3 worm cellular contexts compared by ENCODE assay signal in genomic region chrIII:9616933-9617332, ce11.
TF ChIP-seq lines count a peak whose summit lies in the region.

No protein-coding gene starts in this region.

TF ChIP-seq in whole organism, L4 larva, 104 proteins besides CTCF, POLR2A, EP300 and RAD21:
- no peak for TF ChIP-seq zfp-3 (GFP tag; conservative IDR thresholded peaks at IDR 0.05; lab: Robert Waterston, UW)
- peak; percentile 95 for TF ChIP-seq lin-38 (GFP tag; IDR thresholded peaks at IDR 0.05; lab: Robert Waterston, UW)
- TF ChIP-seq mdl-1 (tag; optimal IDR thresholded peaks at IDR 0.05; lab: Kevin White, UChicago): no peak
- TF ChIP-seq arid-1 (GFP tag; conservative IDR thresholded peaks at IDR 0.05; lab: Robert Waterston, UW): peak; percentile 73; the same call in 1 of the 2 replicates
- TF ChIP-seq ces-1 (GFP tag; optimal IDR thresholded peaks at IDR 0.05; lab: Kevin White, UChicago): no peak
- TF ChIP-seq fos-1 (tag; optimal IDR thresholded peaks at IDR 0.05; lab: Kevin White, UChicago): no peak
- TF ChIP-seq tra-1 (GFP tag; IDR thresholded peaks at IDR 0.05; lab: Robert Waterston, UW): peak; percentile 37; the same call in 1 of the 2 replicates
- TF ChIP-seq ceh-82 (tag; optimal IDR thresholded peaks at IDR 0.05; lab: Kevin White, UChicago): no peak
- TF ChIP-seq aha-1 (tag; lab: Kevin White, UChicago): peak; percentile 66
- TF ChIP-seq F49E8.2 (tag; optimal IDR thresholded peaks at IDR 0.05; lab: Kevin White, UChicago; ENCODE audit: borderline replicate concordance): peak; percentile 97
- TF ChIP-seq Y48G9A.11 (GFP tag; IDR thresholded peaks at IDR 0.05; lab: Robert Waterston, UW): peak; percentile 94
- no peak for TF ChIP-seq lim-7 (GFP tag; IDR thresholded peaks at IDR 0.05; lab: Robert Waterston, UW)
- peak; percentile 87 for TF ChIP-seq snpc-1.2 (GFP tag; IDR thresholded peaks at IDR 0.05; lab: Robert Waterston, UW)
- TF ChIP-seq dve-1 (tag; optimal IDR thresholded peaks at IDR 0.05; lab: Kevin White, UChicago; ENCODE audit: insufficient read depth): no peak
- no peak for TF ChIP-seq Y75B8A.6 (GFP tag; IDR thresholded peaks at IDR 0.05; lab: Robert Waterston, UW)
- 0 out of 2 replicates have a peak, but pooled peaks have one; percentile 34 for TF ChIP-seq vab-7 (GFP tag; IDR thresholded peaks at IDR 0.05; lab: Robert Waterston, UW)
- TF ChIP-seq ceh-44 (GFP tag; IDR thresholded peaks at IDR 0.05; lab: Robert Waterston, UW): no peak
- TF ChIP-seq unc-130 (GFP tag; optimal IDR thresholded peaks at IDR 0.05; lab: Kevin White, UChicago): peak; percentile 96
- TF ChIP-seq mdt-29 (GFP tag; IDR thresholded peaks at IDR 0.05; lab: Robert Waterston, UW): peak; percentile 47; the same call in 1 of the 2 replicates

TF ChIP-seq in whole organism, mixed stage, embryonic, 35 proteins besides CTCF, POLR2A, EP300 and RAD21:
- no peak for TF ChIP-seq nhr-12 (tag; optimal IDR thresholded peaks at IDR 0.05; lab: Kevin White, UChicago)
- TF ChIP-seq ceh-83 (GFP tag; optimal IDR thresholded peaks at IDR 0.05; lab: Kevin White, UChicago): peak; percentile 65
- TF ChIP-seq hlh-1 (tag; optimal IDR thresholded peaks at IDR 0.05; lab: Kevin White, UChicago): no peak
- TF ChIP-seq ztf-11 (tag; optimal IDR thresholded peaks at IDR 0.05; lab: Kevin White, UChicago): no peak
- no peak for TF ChIP-seq lin-32 (GFP tag; optimal IDR thresholded peaks at IDR 0.05; lab: Kevin White, UChicago)
- peak; percentile 44 for TF ChIP-seq lin-13 (tag; optimal IDR thresholded peaks at IDR 0.05; lab: Kevin White, UChicago)

TF ChIP-seq in whole organism, young adult, 124 proteins besides CTCF, POLR2A, EP300 and RAD21 (continues in another document):
- peak; percentile 97 for TF ChIP-seq lin-54 (GFP tag; optimal IDR thresholded peaks at IDR 0.05; lab: Kevin White, UChicago)
- peak; percentile 99 for TF ChIP-seq B0019.2 (GFP tag; conservative IDR thresholded peaks at IDR 0.05; lab: Robert Waterston, UW)
- 0 out of 2 replicates have a peak, but pooled peaks have one; percentile 25 for TF ChIP-seq bed-1 (GFP tag; IDR thresholded peaks at IDR 0.05; lab: Robert Waterston, UW)
- no peak for TF ChIP-seq attf-5 (GFP tag; optimal IDR thresholded peaks at IDR 0.05; lab: Kevin White, UChicago)
- TF ChIP-seq lir-1 (GFP tag; conservative IDR thresholded peaks at IDR 0.05; lab: Robert Waterston, UW): peak; percentile 93
- peak; percentile 98 for TF ChIP-seq dox-1 (GFP tag; IDR thresholded peaks at IDR 0.05; lab: Robert Waterston, UW)
- TF ChIP-seq ets-4 (GFP tag; optimal IDR thresholded peaks at IDR 0.05; lab: Kevin White, UChicago): no peak
- peak; percentile 85 for TF ChIP-seq hmg-1.2 (GFP tag; IDR thresholded peaks at IDR 0.05; lab: Robert Waterston, UW)
- TF ChIP-seq efl-1 (GFP tag; optimal IDR thresholded peaks at IDR 0.05; lab: Kevin White, UChicago): peak; percentile 99
- TF ChIP-seq hmg-20 (GFP tag; IDR thresholded peaks at IDR 0.05; lab: Robert Waterston, UW): peak; percentile 86
- no peak for TF ChIP-seq dpff-1 (tag; optimal IDR thresholded peaks at IDR 0.05; lab: Kevin White, UChicago)
- peak; percentile 97 for TF ChIP-seq madf-3 (GFP tag; IDR thresholded peaks at IDR 0.05; lab: Robert Waterston, UW)
- peak; percentile 94 for TF ChIP-seq ztf-28 (GFP tag; IDR thresholded peaks at IDR 0.05; lab: Robert Waterston, UW)
- no peak for TF ChIP-seq nhr-179 (tag; optimal IDR thresholded peaks at IDR 0.05; lab: Kevin White, UChicago)
- peak; percentile 96 for TF ChIP-seq snpc-1.3 (tag; optimal IDR thresholded peaks at IDR 0.05; lab: Kevin White, UChicago; ENCODE audit: insufficient read depth)
- no peak for TF ChIP-seq nhr-120 (GFP tag; IDR thresholded peaks at IDR 0.05; lab: Robert Waterston, UW)
- TF ChIP-seq C17E4.6 (GFP tag; IDR thresholded peaks at IDR 0.05; lab: Robert Waterston, UW): peak; percentile 98
- peak in 1 of 2 experiments; percentile 17 for TF ChIP-seq rec-8 (tag; optimal IDR thresholded peaks at IDR 0.05; lab: Kevin White, UChicago)
- no peak for TF ChIP-seq let-526 (GFP tag; IDR thresholded peaks at IDR 0.05; lab: Robert Waterston, UW)
- peak; percentile 100 for TF ChIP-seq ceh-91 (GFP tag; IDR thresholded peaks at IDR 0.05; lab: Robert Waterston, UW)
- peak; percentile 40 for TF ChIP-seq lsy-27 (tag; optimal IDR thresholded peaks at IDR 0.05; lab: Kevin White, UChicago; ENCODE audit: borderline replicate concordance, insufficient read depth)
- peak; percentile 72 for TF ChIP-seq repo-1 (tag; optimal IDR thresholded peaks at IDR 0.05; lab: Kevin White, UChicago)
- TF ChIP-seq egl-18 (GFP tag; IDR thresholded peaks at IDR 0.05; lab: Robert Waterston, UW): 0 out of 2 replicates have a peak, but pooled peaks have one; percentile 49
- TF ChIP-seq snpc-1.1 (tag; optimal IDR thresholded peaks at IDR 0.05; lab: Kevin White, UChicago; ENCODE audit: insufficient read depth): peak; percentile 83
- TF ChIP-seq B0336.3 (GFP tag; IDR thresholded peaks at IDR 0.05; lab: Robert Waterston, UW): peak; percentile 97
- peak; percentile 96 for TF ChIP-seq lsl-1 (GFP tag; optimal IDR thresholded peaks at IDR 0.05; lab: Kevin White, UChicago)
- peak; percentile 99 for TF ChIP-seq dpl-1 (GFP tag; optimal IDR thresholded peaks at IDR 0.05; lab: Kevin White, UChicago)
- no peak for TF ChIP-seq B0035.1 (tag; optimal IDR thresholded peaks at IDR 0.05; lab: Kevin White, UChicago)
- peak; percentile 99 for TF ChIP-seq D2030.7 (GFP tag; IDR thresholded peaks at IDR 0.05; lab: Robert Waterston, UW)
- TF ChIP-seq ztf-26 (tag; optimal IDR thresholded peaks at IDR 0.05; lab: Kevin White, UChicago): no peak
- TF ChIP-seq rcor-1 (GFP tag; IDR thresholded peaks at IDR 0.05; lab: Robert Waterston, UW): peak; percentile 97
- no peak for TF ChIP-seq ceh-58 (GFP tag; IDR thresholded peaks at IDR 0.05; lab: Robert Waterston, UW)
- TF ChIP-seq lin-40 (tag; optimal IDR thresholded peaks at IDR 0.05; lab: Kevin White, UChicago): no peak
- TF ChIP-seq C06A6.2 (GFP tag; conservative IDR thresholded peaks at IDR 0.05; lab: Robert Waterston, UW): no peak
- peak; percentile 94 for TF ChIP-seq pbrm-1 (GFP tag; IDR thresholded peaks at IDR 0.05; lab: Robert Waterston, UW)
- peak; percentile 56 to 92 (median 88) for TF ChIP-seq lin-35 (GFP tag; optimal IDR thresholded peaks at IDR 0.05; lab: Kevin White, UChicago)
- TF ChIP-seq akir-1 (GFP tag; optimal IDR thresholded peaks at IDR 0.05; lab: Kevin White, UChicago): no peak
- TF ChIP-seq F57C9.4 (tag; optimal IDR thresholded peaks at IDR 0.05; lab: Kevin White, UChicago): no peak
- TF ChIP-seq nfya-2 (GFP tag; IDR thresholded peaks at IDR 0.05; lab: Robert Waterston, UW): peak; percentile 87; the same call in 1 of the 2 replicates
- TF ChIP-seq attf-3 (GFP tag; conservative IDR thresholded peaks at IDR 0.05; lab: Robert Waterston, UW): peak; percentile 72
- TF ChIP-seq F37B4.10 (GFP tag; IDR thresholded peaks at IDR 0.05; lab: Robert Waterston, UW): peak; percentile 91; the same call in 1 of the 2 replicates
- no peak for TF ChIP-seq ztf-3 (GFP tag; optimal IDR thresholded peaks at IDR 0.05; lab: Kevin White, UChicago)
- TF ChIP-seq hlh-26 (GFP tag; conservative IDR thresholded peaks at IDR 0.05; lab: Robert Waterston, UW): no peak
- TF ChIP-seq F57A8.1 (GFP tag; optimal IDR thresholded peaks at IDR 0.05; lab: Kevin White, UChicago): no peak
- TF ChIP-seq ceh-27 (GFP tag; optimal IDR thresholded peaks at IDR 0.05; lab: Kevin White, UChicago): no peak
- no peak for TF ChIP-seq mxl-1 (tag; optimal IDR thresholded peaks at IDR 0.05; lab: Kevin White, UChicago)
- no peak for TF ChIP-seq nhr-27 (tag; optimal IDR thresholded peaks at IDR 0.05; lab: Kevin White, UChicago)
- TF ChIP-seq ccch-3 (GFP tag; optimal IDR thresholded peaks at IDR 0.05; lab: Kevin White, UChicago): no peak
- peak; percentile 98 for TF ChIP-seq Y53G8AR.9 (GFP tag; conservative IDR thresholded peaks at IDR 0.05; lab: Robert Waterston, UW)
- no peak for TF ChIP-seq gei-17 (GFP tag; optimal IDR thresholded peaks at IDR 0.05; lab: Kevin White, UChicago)
- TF ChIP-seq nhr-90 (tag; optimal IDR thresholded peaks at IDR 0.05; lab: Kevin White, UChicago): no peak
- TF ChIP-seq Y53F4B.3 (GFP tag; IDR thresholded peaks at IDR 0.05; lab: Robert Waterston, UW): peak; percentile 73
- peak; percentile 100 for TF ChIP-seq xnd-1 (tag; optimal IDR thresholded peaks at IDR 0.05; lab: Kevin White, UChicago)
- TF ChIP-seq Y79H2A.3 (GFP tag; conservative IDR thresholded peaks at IDR 0.05; lab: Robert Waterston, UW): peak; percentile 97
- TF ChIP-seq nfyb-1 (GFP tag; IDR thresholded peaks at IDR 0.05; lab: Robert Waterston, UW): peak; percentile 87; the same call in 1 of the 2 replicates
- 0 out of 2 replicates have a peak, but pooled peaks have one; percentile 21 for TF ChIP-seq K11D2.4 (GFP tag; IDR thresholded peaks at IDR 0.05; lab: Robert Waterston, UW)
- TF ChIP-seq nfya-1 (tag; optimal IDR thresholded peaks at IDR 0.05; lab: Kevin White, UChicago; ENCODE audit: borderline replicate concordance, insufficient read depth): no peak
- no peak for TF ChIP-seq chd-7 (tag; optimal IDR thresholded peaks at IDR 0.05; lab: Kevin White, UChicago)
- TF ChIP-seq unc-62 (GFP tag; optimal IDR thresholded peaks at IDR 0.05; lab: Kevin White, UChicago): no peak
- TF ChIP-seq ekl-4 (GFP tag; IDR thresholded peaks at IDR 0.05; lab: Robert Waterston, UW): peak; percentile 97
- TF ChIP-seq tlf-1 (GFP tag; optimal IDR thresholded peaks at IDR 0.05; lab: Kevin White, UChicago): peak; percentile 98
- peak; percentile 69 for TF ChIP-seq ZK185.1 (tag; optimal IDR thresholded peaks at IDR 0.05; lab: Kevin White, UChicago; ENCODE audit: poor library complexity, severe bottlenecking)
- no peak for TF ChIP-seq tbx-9 (tag; optimal IDR thresholded peaks at IDR 0.05; lab: Kevin White, UChicago; ENCODE audit: borderline replicate concordance)
- peak; percentile 100 for TF ChIP-seq hsf-1 (GFP tag; IDR thresholded peaks at IDR 0.05; lab: Robert Waterston, UW)
- peak; percentile 97 for TF ChIP-seq F33H1.4 (GFP tag; IDR thresholded peaks at IDR 0.05; lab: Robert Waterston, UW)
- peak; percentile 99 for TF ChIP-seq ztf-18 (tag; optimal IDR thresholded peaks at IDR 0.05; lab: Kevin White, UChicago)
- TF ChIP-seq zfh-2 (GFP tag; conservative IDR thresholded peaks at IDR 0.05; lab: Robert Waterston, UW): no peak

Comparison
In these comparisons a context has a peak if more than half of its experiments do, and no peak if none do; other contexts are left out.
1. Of the 7 proteins assayed by ChIP-seq in both whole organism, young adult and whole organism, L4 larva: peak only in whole organism, young adult: dpl-1 and snpc-4; only in whole organism, L4 larva: none; in both: F49E8.2 and unc-130; in neither: 2; mixed calls (peak in some experiments, not most) for 1.